Worm (Caenorhabditis elegans): ENCODE measurements around the gene T28F3.5.

DNA sequence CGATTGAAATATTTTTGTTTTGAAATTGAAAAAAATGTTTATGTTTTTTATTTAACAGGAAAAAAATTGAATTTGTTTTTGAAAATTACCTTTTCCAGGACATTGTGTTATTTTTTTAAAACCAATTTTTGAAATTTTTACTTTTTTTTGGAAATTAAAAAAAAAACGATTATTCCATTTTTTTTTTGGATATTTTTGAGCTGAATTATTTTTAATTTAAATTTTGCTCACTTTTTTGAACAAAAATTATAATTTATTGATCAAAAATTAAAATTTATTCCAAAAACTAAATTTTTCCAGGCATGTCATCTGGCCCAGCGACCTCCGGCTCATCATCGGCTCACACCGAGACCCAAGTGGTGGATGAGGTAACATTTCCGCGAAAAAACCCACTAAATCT, 39.6 kb upstream of the T28F3.5 start, which contains the start of gene gtf-2E1:
- TF ChIP-seq tlp-1 (tag; optimal IDR thresholded peaks at IDR 0.05), result no peak
- no peak for TF ChIP-seq unc-130 (tag; optimal IDR thresholded peaks at IDR 0.05)
- TF ChIP-seq elt-2 (tag; optimal IDR thresholded peaks at IDR 0.05), result no peak
- no peak for TF ChIP-seq unc-62 (GFP tag; optimal IDR thresholded peaks at IDR 0.05)
- TF ChIP-seq elt-3 (tag; optimal IDR thresholded peaks at IDR 0.05), result no peak
- no peak for TF ChIP-seq nhr-28 (tag; optimal IDR thresholded peaks at IDR 0.05)
- TF ChIP-seq lin-15B (tag; optimal IDR thresholded peaks at IDR 0.05), result no peak
- TF ChIP-seq ama-1 (optimal IDR thresholded peaks at IDR 0.05), result no peak
